Fruit fly (Drosophila melanogaster): ENCODE measurements around the gene CG14969.

Gene CG14969

dm6 chr3L:3338882-3339590, 4.3 kb upstream of the CG14969 start (continued):
- TF ChIP-seq CG14710 (tag; optimal IDR thresholded peaks at IDR 0.05) (peak; percentile 28), Pdp1 (GFP tag; optimal IDR thresholded peaks at IDR 0.05) (no peak), CG4360 (GFP tag; IDR thresholded peaks at IDR 0.05) (peak; percentile 92), NK7.1 (GFP tag; optimal IDR thresholded peaks at IDR 0.05) (no peak), Chrac-16 (GFP tag; optimal IDR thresholded peaks at IDR 0.05) (no peak), dmrt11E (tag; optimal IDR thresholded peaks at IDR 0.05) (peak; percentile 30), nom (GFP tag; optimal IDR thresholded peaks at IDR 0.05) (peak; percentile 16), ewg (GFP tag; optimal IDR thresholded peaks at IDR 0.05) (no peak), CG4424 (GFP tag; optimal IDR thresholded peaks at IDR 0.05) (peak; percentile 7), NC2β (GFP tag; optimal IDR thresholded peaks at IDR 0.05) (no peak), hth (optimal IDR thresholded peaks at IDR 0.05) (no peak), Ptx1 (GFP tag; IDR thresholded peaks at IDR 0.05) (no peak), gem (tag; optimal IDR thresholded peaks at IDR 0.05) (peak; percentile 25), CG31441 (GFP tag; IDR thresholded peaks at IDR 0.05) (peak; percentile 8; the same call in 1 of the 2 replicates), cad (GFP tag; optimal IDR thresholded peaks at IDR 0.05) (peak; percentile 48), ttk (GFP tag; IDR thresholded peaks at IDR 0.05) (no peak), ato (GFP tag; IDR thresholded peaks at IDR 0.05; ENCODE audit: partially characterized antibody) (no peak), CG6654 (GFP tag; optimal IDR thresholded peaks at IDR 0.05) (peak; percentile 93), Ssrp (tag; optimal IDR thresholded peaks at IDR 0.05) (peak; percentile 39), CG7987 (GFP tag; optimal IDR thresholded peaks at IDR 0.05) (no peak), CG2120 (GFP tag; optimal IDR thresholded peaks at IDR 0.05) (no peak), ken (GFP tag; IDR thresholded peaks at IDR 0.05) (no peak), pfk (GFP tag; optimal IDR thresholded peaks at IDR 0.05) (no peak), Abd-B (GFP tag; optimal IDR thresholded peaks at IDR 0.05) (no peak), CG16813 (GFP tag; IDR thresholded peaks at IDR 0.05; ENCODE audit: partially characterized antibody) (no peak), Neu2 (GFP tag; optimal IDR thresholded peaks at IDR 0.05; ENCODE audit: borderline replicate concordance) (peak; percentile 88), tup (GFP tag; optimal IDR thresholded peaks at IDR 0.05) (no peak), CG12236 (GFP tag; optimal IDR thresholded peaks at IDR 0.05) (no peak), MTF-1 (GFP tag; optimal IDR thresholded peaks at IDR 0.05; ENCODE audit: borderline replicate concordance) (no peak), CG12071 (GFP tag; optimal IDR thresholded peaks at IDR 0.05) (no peak), CG7963 (GFP tag; IDR thresholded peaks at IDR 0.05; ENCODE audit: partially characterized antibody) (no peak), nerfin-2 (GFP tag; IDR thresholded peaks at IDR 0.05; ENCODE audit: partially characterized antibody) (no peak), Awh (GFP tag; IDR thresholded peaks at IDR 0.05) (no peak), zen (tag; optimal IDR thresholded peaks at IDR 0.05) (peak; percentile 47), Mes4 (GFP tag; optimal IDR thresholded peaks at IDR 0.05) (no peak), CG7928 (GFP tag; optimal IDR thresholded peaks at IDR 0.05) (no peak), p53 (GFP tag; optimal IDR thresholded peaks at IDR 0.05) (no peak), CG10462 (GFP tag; optimal IDR thresholded peaks at IDR 0.05) (no peak), H2.0 (GFP tag; IDR thresholded peaks at IDR 0.05) (no peak), Tbp (GFP tag; optimal IDR thresholded peaks at IDR 0.05) (no peak)
